Worm (Caenorhabditis elegans) whole organism, early embryonic: ENCODE data around the gene F54B11.10.

Experiments used
- F13C5.2 ChIP-seq: sonication (generic microtip); optimal IDR thresholded peaks from 2 replicates; lab custom pipeline; 2017; ENCODE audit warnings: mild to moderate bottlenecking, missing genetic modification characterization, inconsistent platforms, missing compliant biosample characterization
- ama-1 ChIP-seq: fragments of 150-350 bp; optimal IDR thresholded peaks from 2 replicates; lab custom pipeline; 2014
- ceh-13 ChIP-seq: fragments of 200-800 bp; sonication (Bioruptor generic); optimal IDR thresholded peaks from 2 replicates; lab custom pipeline; 2018; ENCODE audit warnings: mild to moderate bottlenecking, missing genetic modification characterization, missing compliant biosample characterization
- hmbx-1 ChIP-seq: sonication (generic microtip); optimal IDR thresholded peaks from 2 replicates; lab custom pipeline; 2016; ENCODE audit warnings: mild to moderate bottlenecking, missing genetic modification characterization, missing compliant biosample characterization
- pes-1 ChIP-seq: fragments of 200-800 bp; sonication (Bioruptor generic); IDR thresholded peaks from 2 replicates; pipeline ENCODE4 v1.3.6; 2022; ENCODE audit warnings: missing genetic modification reagents, missing genetic modification characterization, missing compliant biosample characterization

ce11 chrX:13592367-13592766, 10.4 kb downstream of the F54B11.10 start, which contains the start of gene F54B11.4:
- TF ChIP-seq ama-1 (lab: Kevin White, UChicago) = no peak
- no peak for TF ChIP-seq hmbx-1 (tag; lab: Kevin White, UChicago)
- TF ChIP-seq pes-1 = no peak
- no peak for TF ChIP-seq F13C5.2
- no peak for TF ChIP-seq ceh-13 (GFP tag; lab: Kevin White, UChicago)
